Worm (Caenorhabditis elegans) whole organism, late embryonic: ENCODE measurements around the gene degl-2.

Experiments used
- C08G9.2 ChIP-seq: sonication (generic microtip); optimal IDR thresholded peaks from 2 replicates; lab custom pipeline; 2016; ENCODE audit warnings: mild to moderate bottlenecking, missing genetic modification characterization, moderate library complexity, missing compliant biosample characterization
- F13H6.1 ChIP-seq: sonication (generic microtip); optimal IDR thresholded peaks from 2 replicates; lab custom pipeline; 2016; ENCODE audit warnings: missing genetic modification characterization, missing compliant biosample characterization
- K02D7.2 ChIP-seq: sonication (generic microtip); optimal IDR thresholded peaks from 2 replicates; lab custom pipeline; 2017; ENCODE audit warnings: mild to moderate bottlenecking, missing genetic modification characterization, missing compliant biosample characterization
- Y22D7AL.16 ChIP-seq: sonication (generic microtip); optimal IDR thresholded peaks from 2 replicates; lab custom pipeline; 2016; ENCODE audit warnings: missing genetic modification characterization, missing compliant biosample characterization
- ahr-1 ChIP-seq: sonication (generic microtip); optimal IDR thresholded peaks from 2 replicates; lab custom pipeline; 2016; ENCODE audit warnings: missing genetic modification characterization, missing compliant biosample characterization
- ceh-14 ChIP-seq: sonication (generic microtip); optimal IDR thresholded peaks from 2 replicates; lab custom pipeline; 2016; ENCODE audit warnings: missing genotype, missing genetic modification characterization, missing compliant biosample characterization
- ceh-18 ChIP-seq: sonication (generic microtip); optimal IDR thresholded peaks from 2 replicates; lab custom pipeline; 2016; ENCODE audit warnings: missing genetic modification characterization, missing compliant biosample characterization
- ceh-2 ChIP-seq: sonication (generic microtip); optimal IDR thresholded peaks from 2 replicates; lab custom pipeline; 2016; ENCODE audit warnings: missing genotype, missing genetic modification characterization, missing compliant biosample characterization
- ceh-31 ChIP-seq: sonication (generic microtip); optimal IDR thresholded peaks from 2 replicates; lab custom pipeline; 2016; ENCODE audit warnings: missing genetic modification characterization, missing compliant biosample characterization
- ceh-45 ChIP-seq: fragments of 200-800 bp; sonication (Bioruptor generic); IDR thresholded peaks from 2 replicates; pipeline ENCODE4 v1.3.6; 2022; ENCODE audit warnings: missing genetic modification reagents, missing genetic modification characterization, missing compliant biosample characterization
- ceh-9 ChIP-seq: sonication (generic microtip); optimal IDR thresholded peaks from 2 replicates; lab custom pipeline; 2016; ENCODE audit warnings: mild to moderate bottlenecking, missing genetic modification characterization, inconsistent platforms, missing compliant biosample characterization
- dve-1 ChIP-seq: sonication (generic microtip); optimal IDR thresholded peaks from 2 replicates; lab custom pipeline; 2017; ENCODE audit warnings: antibody characterized with exemption, mild to moderate bottlenecking, missing genetic modification characterization, missing compliant biosample characterization
- elt-2 ChIP-seq: sonication (generic microtip); optimal IDR thresholded peaks from 2 replicates; lab custom pipeline; 2016; ENCODE audit warnings: missing genetic modification reagents, missing genetic modification characterization, missing compliant biosample characterization
- ets-4 ChIP-seq: sonication (generic microtip); optimal IDR thresholded peaks from 2 replicates; lab custom pipeline; 2016; ENCODE audit warnings: missing genetic modification characterization, missing compliant biosample characterization
- gmeb-2 ChIP-seq: sonication (generic microtip); optimal IDR thresholded peaks from 2 replicates; lab custom pipeline; 2016; ENCODE audit warnings: missing genetic modification characterization, inconsistent platforms, missing compliant biosample characterization
- hlh-15 ChIP-seq: sonication (generic microtip); optimal IDR thresholded peaks from 2 replicates; lab custom pipeline; 2016; ENCODE audit warnings: missing genetic modification characterization, missing compliant biosample characterization
- hlh-30 ChIP-seq: sonication (generic microtip); optimal IDR thresholded peaks from 2 replicates; lab custom pipeline; 2017; ENCODE audit warnings: antibody characterized with exemption, missing genetic modification characterization, missing compliant biosample characterization; ENCODE audit not compliant: insufficient read depth
- hlh-6 ChIP-seq: sonication (generic microtip); optimal IDR thresholded peaks from 2 replicates; lab custom pipeline; 2016; ENCODE audit warnings: missing genotype, missing genetic modification characterization, missing compliant biosample characterization
- nhr-11 ChIP-seq: fragments of 150-350 bp; optimal IDR thresholded peaks from 2 replicates; lab custom pipeline; 2014; ENCODE audit warnings: missing biosample characterization, missing genetic modification characterization
- nhr-232 ChIP-seq: sonication (generic microtip); optimal IDR thresholded peaks from 2 replicates; lab custom pipeline; 2016; ENCODE audit warnings: missing genetic modification characterization, missing compliant biosample characterization
- pat-9 ChIP-seq: fragments of 200-800 bp; sonication (Bioruptor generic); optimal IDR thresholded peaks from 2 replicates; lab custom pipeline; 2018; ENCODE audit warnings: mild to moderate bottlenecking, missing genetic modification characterization, moderate library complexity, missing compliant biosample characterization
- pax-1 ChIP-seq: fragments of 150-350 bp; optimal IDR thresholded peaks from 2 replicates; lab custom pipeline; 2014; ENCODE audit warnings: missing biosample characterization, missing genetic modification characterization
- pha-4 ChIP-seq: fragments of 150-350 bp; optimal IDR thresholded peaks from 2 replicates; lab custom pipeline; 2018; ENCODE audit warnings: missing biosample characterization, missing genetic modification reagents, missing genetic modification characterization
- ref-2 ChIP-seq: sonication (generic microtip); optimal IDR thresholded peaks from 2 replicates; lab custom pipeline; 2016; ENCODE audit warnings: missing genetic modification characterization, missing compliant biosample characterization
- syd-9 ChIP-seq: sonication (generic microtip); optimal IDR thresholded peaks from 2 replicates; lab custom pipeline; 2016; ENCODE audit warnings: mild to moderate bottlenecking, missing genetic modification characterization, moderate library complexity, missing compliant biosample characterization
- tbx-2 ChIP-seq: sonication (generic microtip); optimal IDR thresholded peaks from 2 replicates; lab custom pipeline; 2016; ENCODE audit warnings: missing genetic modification characterization, missing compliant biosample characterization
- tbx-7 ChIP-seq: sonication (generic microtip); optimal IDR thresholded peaks from 2 replicates; lab custom pipeline; 2016; ENCODE audit warnings: missing genotype, missing genetic modification characterization, missing compliant biosample characterization
- unc-42 ChIP-seq: sonication (generic microtip); optimal IDR thresholded peaks from 2 replicates; lab custom pipeline; 2016; ENCODE audit warnings: missing genotype, missing genetic modification characterization, missing compliant biosample characterization
- unc-55 ChIP-seq: sonication (generic microtip); optimal IDR thresholded peaks from 2 replicates; lab custom pipeline; 2017; ENCODE audit warnings: missing biosample characterization, missing genetic modification reagents, missing genetic modification characterization
- unc-86 ChIP-seq: sonication (generic microtip); optimal IDR thresholded peaks from 2 replicates; lab custom pipeline; 2016; ENCODE audit warnings: missing genetic modification characterization, missing compliant biosample characterization
- zip-5 ChIP-seq: sonication (generic microtip); optimal IDR thresholded peaks from 2 replicates; lab custom pipeline; 2016; ENCODE audit warnings: missing genetic modification characterization, missing compliant biosample characterization

Gene degl-2

ce11 chrIV:9673206-9673605 is 29.9 kb downstream of the degl-2 start:
- no peak for TF ChIP-seq ceh-9 (tag; lab: Kevin White, UChicago)
- no peak for TF ChIP-seq pat-9
- no peak for TF ChIP-seq hlh-6 (tag; lab: Kevin White, UChicago)
- no peak for TF ChIP-seq F13H6.1 (tag; lab: Kevin White, UChicago)
- no peak for TF ChIP-seq pax-1 (tag; lab: Kevin White, UChicago)
- no peak for TF ChIP-seq nhr-232 (tag; lab: Kevin White, UChicago)
- TF ChIP-seq unc-86 (tag; lab: Kevin White, UChicago): no peak
- TF ChIP-seq unc-42 (tag; lab: Kevin White, UChicago): no peak
- no peak for TF ChIP-seq nhr-11
- TF ChIP-seq ceh-14 (tag; lab: Kevin White, UChicago): no peak
- TF ChIP-seq, all 69 proteins: peak for 0

ce11 chrIV:9673683-9674336 is 30.5 kb downstream of the degl-2 start:
- TF ChIP-seq unc-55 (GFP tag; lab: Kevin White, UChicago) (no peak), dve-1 (no peak), hlh-15 (tag; lab: Kevin White, UChicago) (no peak), ceh-9 (tag; lab: Kevin White, UChicago) (no peak), K02D7.2 (no peak), unc-86 (tag; lab: Kevin White, UChicago) (no peak), Y22D7AL.16 (tag; lab: Kevin White, UChicago) (no peak), nhr-232 (tag; lab: Kevin White, UChicago) (no peak), tbx-7 (tag; lab: Kevin White, UChicago) (no peak), ceh-18 (tag; lab: Kevin White, UChicago) (no peak), gmeb-2 (no peak), zip-5 (tag; lab: Kevin White, UChicago) (no peak)

- TF ChIP-seq nhr-11: no peak
- TF ChIP-seq unc-42 (tag; lab: Kevin White, UChicago): peak; percentile 14
Measured at ce11 chrIV:9675572-9675971, 32.3 kb downstream of the degl-2 start, which contains the start of gene nhr-34. TSS of gene nhr-34 (minus strand) at chrIV:9675672.

ce11 chrIV:9676535-9676934 is 33.2 kb downstream of the degl-2 start:
- TF ChIP-seq ahr-1 (tag; lab: Kevin White, UChicago) (no peak), elt-2 (tag; lab: Kevin White, UChicago) (peak; percentile 34)

- no peak for TF ChIP-seq C08G9.2
- peak; percentile 45 for TF ChIP-seq hlh-30
- TF ChIP-seq ceh-18 (tag; lab: Kevin White, UChicago): peak; percentile 7
- TF ChIP-seq pax-1 (tag; lab: Kevin White, UChicago): no peak
- no peak for TF ChIP-seq nhr-11
- peak; percentile 71 for TF ChIP-seq elt-2 (tag; lab: Kevin White, UChicago)
- no peak for TF ChIP-seq pha-4 (tag; lab: Kevin White, UChicago)
- peak; percentile 88 for TF ChIP-seq unc-42 (tag; lab: Kevin White, UChicago)
- no peak for TF ChIP-seq ets-4
- TF ChIP-seq syd-9 (tag; lab: Kevin White, UChicago): no peak
- no peak for TF ChIP-seq ref-2 (tag; lab: Kevin White, UChicago)
- no peak for TF ChIP-seq tbx-2
- no peak for TF ChIP-seq ceh-2
- TF ChIP-seq ceh-45 (GFP tag; lab: Robert Waterston, UW): no peak
- peak; percentile 53 for TF ChIP-seq ceh-31
Measured at ce11 chrIV:9677226-9677992, 34.1 kb downstream of the degl-2 start.
